Fruit fly (Drosophila melanogaster) S2 (cell line): ENCODE results near the gene ringer.

Source experiments
- CG8478 ChIP-seq: fragments of >200 bp; optimal IDR thresholded peaks from 2 replicates; lab custom pipeline; 2018
- CTCF ChIP-seq, 2 experiments: fragments of >200 bp; optimal IDR thresholded peaks; 2 replicates each; lab custom pipeline; 2018

DNA sequence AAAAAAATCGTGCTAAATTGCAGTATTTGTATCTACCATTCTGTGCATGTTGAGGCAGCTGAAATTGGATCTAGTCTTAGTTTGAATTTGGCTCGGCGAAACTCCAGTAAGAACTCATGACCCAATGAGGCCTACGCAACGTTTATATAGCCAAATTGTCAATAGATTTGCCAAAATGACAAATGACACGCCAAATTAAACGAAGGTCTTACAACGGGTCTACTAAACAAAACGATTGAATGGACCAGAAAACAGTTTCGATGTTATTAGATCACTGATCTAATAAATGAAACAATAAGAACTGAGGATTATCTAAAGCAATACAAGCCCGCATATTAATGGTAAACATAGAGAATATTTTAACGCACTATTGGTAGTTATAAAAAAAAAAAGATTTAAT is 38.1 kb downstream of the ringer start, which contains the start of gene CG42718:
- TF ChIP-seq CTCF (optimal IDR thresholded peaks at IDR 0.05; lab: Kevin White, UChicago) (no peak), CG8478 (lab: Kevin White, UChicago) (no peak)
